Fruit fly (Drosophila melanogaster): Measurements from ENCODE around the gene CG6163.

dm6 chr3L:11380439-11380783 lies 15.7 kb upstream of the CG6163 start:
- TF ChIP-seq CG12605 (GFP tag; IDR thresholded peaks at IDR 0.05) (no peak), gl (tag; optimal IDR thresholded peaks at IDR 0.05) (no peak), CG8159 (tag; optimal IDR thresholded peaks at IDR 0.05) (no peak), CG9948 (tag; optimal IDR thresholded peaks at IDR 0.05) (no peak), rn (GFP tag; IDR thresholded peaks at IDR 0.05) (no peak)

Measured in whole organism, pupa.